Worm (Caenorhabditis elegans) whole organism, L4 larva: ENCODE measurements around the gene srxa-10.

Source experiments
- F26F4.8 ChIP-seq: fragments of 200-800 bp; sonication (Bioruptor generic); conservative IDR thresholded peaks from 2 replicates; pipeline ENCODE4 v1.3.6; 2022; ENCODE audit warnings: missing genetic modification characterization, missing compliant biosample characterization
- egl-27 ChIP-seq: sonication (generic microtip); optimal IDR thresholded peaks from 3 replicates; lab custom pipeline; 2017; ENCODE audit warnings: missing biosample characterization, missing genetic modification reagents, missing genetic modification characterization
- fkh-10 ChIP-seq: fragments of 150-350 bp; optimal IDR thresholded peaks from 2 replicates; lab custom pipeline; 2014; ENCODE audit warnings: missing biosample characterization, missing genetic modification reagents, missing genetic modification characterization
- fos-1 ChIP-seq: fragments of 150-350 bp; optimal IDR thresholded peaks from 2 replicates; lab custom pipeline; 2014; ENCODE audit warnings: missing biosample characterization, missing genetic modification characterization
- lin-15B ChIP-seq: fragments of 150-350 bp; sonication (generic microtip); optimal IDR thresholded peaks from 3 replicates; lab custom pipeline; 2014; ENCODE audit warnings: missing biosample characterization, missing genetic modification characterization
- mdl-1 ChIP-seq, 2 experiments: fragments of 150-350 bp in 1 of 2; sonication (generic microtip) in 1 of 2; optimal IDR thresholded peaks; 2 replicates each; lab custom pipeline; 2014 to 2017; ENCODE audit warnings: missing biosample characterization in 2 of 2, missing genetic modification characterization in 2 of 2
- nhr-237 ChIP-seq: sonication (generic microtip); optimal IDR thresholded peaks from 2 replicates; lab custom pipeline; 2017; ENCODE audit warnings: missing biosample characterization, missing genetic modification characterization
- skn-1 ChIP-seq: fragments of 150-350 bp; optimal IDR thresholded peaks from 2 replicates; lab custom pipeline; 2014; ENCODE audit warnings: missing biosample characterization, missing genetic modification characterization

DNA sequence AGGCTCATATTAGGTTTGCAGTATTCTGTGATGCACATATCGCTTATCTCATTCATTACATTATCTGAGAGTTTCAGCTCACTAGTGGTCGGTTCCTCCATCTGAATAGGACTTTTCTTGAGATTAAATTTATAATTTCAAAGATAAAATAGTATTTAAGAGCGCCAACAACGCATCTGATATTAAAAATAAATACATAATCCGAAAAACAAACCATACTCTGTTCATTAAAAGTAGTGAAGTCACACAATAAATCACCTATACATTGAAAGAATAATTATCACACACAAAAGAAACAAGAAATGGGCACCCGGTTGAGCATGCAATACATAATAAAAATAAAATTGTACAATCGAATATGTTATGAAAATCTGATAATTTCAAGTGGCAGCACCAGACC is 38.9 kb downstream of the srxa-10 start, which contains the start of gene vps-53:
- TF ChIP-seq skn-1 (no peak), lin-15B (tag; lab: Kevin White, UChicago) (no peak), nhr-237 (no peak), egl-27 (tag; lab: Kevin White, UChicago) (no peak), fos-1 (tag; lab: Kevin White, UChicago) (no peak), fkh-10 (no peak), mdl-1 (tag; optimal IDR thresholded peaks at IDR 0.05; lab: Kevin White, UChicago) (no peak), F26F4.8 (no peak)
